Fruit fly (Drosophila melanogaster) whole organism, prepupa: Measurements from ENCODE around the gene RhoGEF3.

Source experiments
- CG11762 ChIP-seq: fragments of 200-800 bp; sonication (Bioruptor generic); optimal IDR thresholded peaks from 3 replicates; lab custom pipeline; 2016; ENCODE audit warnings: missing biosample characterization, missing genetic modification characterization; ENCODE audit not compliant: insufficient read depth
- CG8319 ChIP-seq: fragments of 200-800 bp; sonication (Bioruptor generic); optimal IDR thresholded peaks from 3 replicates; lab custom pipeline; 2016; ENCODE audit warnings: missing biosample characterization, missing genetic modification characterization
- CG9139 ChIP-seq: fragments of 200-800 bp; sonication (Bioruptor generic); optimal IDR thresholded peaks from 3 replicates; lab custom pipeline; 2017; ENCODE audit warnings: missing biosample characterization, mild to moderate bottlenecking, missing genetic modification characterization
- Sox102F ChIP-seq: fragments of 200-800 bp; sonication (Bioruptor generic); optimal IDR thresholded peaks from 2 replicates; lab custom pipeline; 2016; ENCODE audit warnings: missing biosample characterization, mild to moderate bottlenecking, missing genetic modification characterization
- dac ChIP-seq: fragments of 200-800 bp; sonication (Bioruptor generic); optimal IDR thresholded peaks from 2 replicates; lab custom pipeline; 2017; ENCODE audit warnings: missing biosample characterization, mild to moderate bottlenecking, missing genetic modification characterization
- lz ChIP-seq: fragments of 200-800 bp; sonication (Bioruptor generic); optimal IDR thresholded peaks from 3 replicates; lab custom pipeline; 2016; ENCODE audit warnings: missing biosample characterization, missing genetic modification characterization
- ss ChIP-seq, 2 experiments: fragments of 200-800 bp; sonication (Bioruptor generic); optimal IDR thresholded peaks; 2 replicates in 1 of 2; 3 replicates in 1 of 2; lab custom pipeline; 2017 to 2018; ENCODE audit warnings: mild to moderate bottlenecking in 2 of 2, missing biosample characterization in 2 of 2, missing genetic modification characterization in 2 of 2, moderate library complexity in 1 of 2
- svp ChIP-seq: fragments of 200-800 bp; sonication (Bioruptor generic); peaks from one replicate; lab custom pipeline; 2016; ENCODE audit warnings: missing biosample characterization, missing genetic modification characterization

- TF ChIP-seq CG8319 (GFP tag; lab: Kevin White, UChicago) (no peak), lz (GFP tag; lab: Kevin White, UChicago) (no peak), Sox102F (GFP tag; lab: Kevin White, UChicago) (no peak), svp (peak; percentile 91), dac (GFP tag; lab: Kevin White, UChicago) (no peak), CG9139 (GFP tag; lab: Kevin White, UChicago) (no peak), ss (GFP tag; optimal IDR thresholded peaks at IDR 0.05; lab: Kevin White, UChicago) (no peak), CG11762 (GFP tag; lab: Kevin White, UChicago) (no peak)
Observed at dm6 chr3L:262724-263177, 14.5 kb upstream of the RhoGEF3 start.
